Worm (Caenorhabditis elegans) whole organism, late embryonic: ENCODE results near the gene C27A2.7.

Experiments used
- C38D4.7 ChIP-seq: fragments of 200-800 bp; sonication (Bioruptor generic); optimal IDR thresholded peaks from 2 replicates; lab custom pipeline; 2018; ENCODE audit warnings: mild to moderate bottlenecking, missing genetic modification characterization, moderate library complexity, missing compliant biosample characterization
- F13H6.1 ChIP-seq: sonication (generic microtip); optimal IDR thresholded peaks from 2 replicates; lab custom pipeline; 2016; ENCODE audit warnings: missing genetic modification characterization, missing compliant biosample characterization
- T23F11.4 ChIP-seq: fragments of 200-800 bp; sonication (Bioruptor generic); optimal IDR thresholded peaks from 2 replicates; lab custom pipeline; 2018; ENCODE audit warnings: mild to moderate bottlenecking, missing genetic modification characterization, missing compliant biosample characterization
- ama-1 ChIP-seq: fragments of 150-350 bp; optimal IDR thresholded peaks from 2 replicates; lab custom pipeline; 2014
- ceh-14 ChIP-seq: sonication (generic microtip); optimal IDR thresholded peaks from 2 replicates; lab custom pipeline; 2016; ENCODE audit warnings: missing genotype, missing genetic modification characterization, missing compliant biosample characterization
- ceh-18 ChIP-seq: sonication (generic microtip); optimal IDR thresholded peaks from 2 replicates; lab custom pipeline; 2016; ENCODE audit warnings: missing genetic modification characterization, missing compliant biosample characterization
- ceh-19 ChIP-seq: fragments of 200-800 bp; sonication (Bioruptor generic); optimal IDR thresholded peaks from 2 replicates; lab custom pipeline; 2018; ENCODE audit warnings: mild to moderate bottlenecking, missing genetic modification characterization, missing compliant biosample characterization
- ceh-2 ChIP-seq: sonication (generic microtip); optimal IDR thresholded peaks from 2 replicates; lab custom pipeline; 2016; ENCODE audit warnings: missing genotype, missing genetic modification characterization, missing compliant biosample characterization
- ceh-24 ChIP-seq: sonication (generic microtip); optimal IDR thresholded peaks from 2 replicates; lab custom pipeline; 2016; ENCODE audit warnings: mild to moderate bottlenecking, missing genetic modification characterization, missing compliant biosample characterization
- ceh-31 ChIP-seq: sonication (generic microtip); optimal IDR thresholded peaks from 2 replicates; lab custom pipeline; 2016; ENCODE audit warnings: missing genetic modification characterization, missing compliant biosample characterization
- ceh-45 ChIP-seq: fragments of 200-800 bp; sonication (Bioruptor generic); IDR thresholded peaks from 2 replicates; pipeline ENCODE4 v1.3.6; 2022; ENCODE audit warnings: missing genetic modification reagents, missing genetic modification characterization, missing compliant biosample characterization
- ceh-48 ChIP-seq: sonication (generic microtip); optimal IDR thresholded peaks from 2 replicates; lab custom pipeline; 2016; ENCODE audit warnings: missing genetic modification characterization, inconsistent platforms, missing compliant biosample characterization
- ceh-9 ChIP-seq: sonication (generic microtip); optimal IDR thresholded peaks from 2 replicates; lab custom pipeline; 2016; ENCODE audit warnings: mild to moderate bottlenecking, missing genetic modification characterization, inconsistent platforms, missing compliant biosample characterization
- che-1 ChIP-seq: sonication (generic microtip); optimal IDR thresholded peaks from 2 replicates; lab custom pipeline; 2016; ENCODE audit warnings: mild to moderate bottlenecking, missing genetic modification characterization, missing compliant biosample characterization
- elt-2 ChIP-seq: sonication (generic microtip); optimal IDR thresholded peaks from 2 replicates; lab custom pipeline; 2016; ENCODE audit warnings: missing genetic modification reagents, missing genetic modification characterization, missing compliant biosample characterization
- fkh-10 ChIP-seq: fragments of 150-350 bp; optimal IDR thresholded peaks from 2 replicates; lab custom pipeline; 2014; ENCODE audit warnings: missing biosample characterization, missing genetic modification reagents, missing genetic modification characterization
- hlh-30 ChIP-seq: sonication (generic microtip); optimal IDR thresholded peaks from 2 replicates; lab custom pipeline; 2017; ENCODE audit warnings: antibody characterized with exemption, missing genetic modification characterization, missing compliant biosample characterization; ENCODE audit not compliant: insufficient read depth
- hlh-6 ChIP-seq: sonication (generic microtip); optimal IDR thresholded peaks from 2 replicates; lab custom pipeline; 2016; ENCODE audit warnings: missing genotype, missing genetic modification characterization, missing compliant biosample characterization
- hlh-8 ChIP-seq: sonication (generic microtip); optimal IDR thresholded peaks from 2 replicates; lab custom pipeline; 2016; ENCODE audit warnings: missing genotype, missing genetic modification characterization, missing compliant biosample characterization
- lin-11 ChIP-seq: fragments of 200-800 bp; sonication (Bioruptor generic); optimal IDR thresholded peaks from 2 replicates; lab custom pipeline; 2018; ENCODE audit warnings: mild to moderate bottlenecking, missing genetic modification characterization, missing compliant biosample characterization
- nfya-1 ChIP-seq: sonication (generic microtip); optimal IDR thresholded peaks from 2 replicates; lab custom pipeline; 2017; ENCODE audit warnings: missing genetic modification characterization, mild to moderate bottlenecking, missing compliant biosample characterization, antibody characterized with exemption, moderate library complexity
- nhr-11 ChIP-seq: fragments of 150-350 bp; optimal IDR thresholded peaks from 2 replicates; lab custom pipeline; 2014; ENCODE audit warnings: missing biosample characterization, missing genetic modification characterization
- odd-2 ChIP-seq: sonication (generic microtip); optimal IDR thresholded peaks from 2 replicates; lab custom pipeline; 2017; ENCODE audit warnings: antibody characterized with exemption, mild to moderate bottlenecking, missing genetic modification characterization, missing compliant biosample characterization
- pag-3 ChIP-seq: sonication (generic microtip); optimal IDR thresholded peaks from 2 replicates; lab custom pipeline; 2016; ENCODE audit warnings: missing compliant biosample characterization, missing genetic modification characterization, borderline replicate concordance
- pax-1 ChIP-seq: fragments of 150-350 bp; optimal IDR thresholded peaks from 2 replicates; lab custom pipeline; 2014; ENCODE audit warnings: missing biosample characterization, missing genetic modification characterization
- pha-4 ChIP-seq: fragments of 150-350 bp; optimal IDR thresholded peaks from 2 replicates; lab custom pipeline; 2018; ENCODE audit warnings: missing biosample characterization, missing genetic modification reagents, missing genetic modification characterization
- pros-1 ChIP-seq: fragments of 150-350 bp; optimal IDR thresholded peaks from 2 replicates; lab custom pipeline; 2014; ENCODE audit warnings: missing biosample characterization, missing genetic modification reagents, missing genetic modification characterization
- ref-2 ChIP-seq: sonication (generic microtip); optimal IDR thresholded peaks from 2 replicates; lab custom pipeline; 2016; ENCODE audit warnings: missing genetic modification characterization, missing compliant biosample characterization
- tbx-2 ChIP-seq: sonication (generic microtip); optimal IDR thresholded peaks from 2 replicates; lab custom pipeline; 2016; ENCODE audit warnings: missing genetic modification characterization, missing compliant biosample characterization
- tbx-7 ChIP-seq: sonication (generic microtip); optimal IDR thresholded peaks from 2 replicates; lab custom pipeline; 2016; ENCODE audit warnings: missing genotype, missing genetic modification characterization, missing compliant biosample characterization
- unc-3 ChIP-seq, 2 experiments: fragments of 200-800 bp in 1 of 2; sonication (Bioruptor generic) in 1 of 2; sonication (generic microtip) in 1 of 2; conservative IDR thresholded peaks in 1 of 2; optimal IDR thresholded peaks in 1 of 2; 2 replicates each; pipeline versions ENCODE4 v1.3.6 to Lab custom; 2016 to 2022; ENCODE audit warnings: missing compliant biosample characterization in 2 of 2, missing genetic modification characterization in 2 of 2, missing genetic modification reagents in 1 of 2
- unc-55 ChIP-seq: sonication (generic microtip); optimal IDR thresholded peaks from 2 replicates; lab custom pipeline; 2017; ENCODE audit warnings: missing biosample characterization, missing genetic modification reagents, missing genetic modification characterization
- zip-5 ChIP-seq: sonication (generic microtip); optimal IDR thresholded peaks from 2 replicates; lab custom pipeline; 2016; ENCODE audit warnings: missing genetic modification characterization, missing compliant biosample characterization

The C27A2.7 gene

DNA sequence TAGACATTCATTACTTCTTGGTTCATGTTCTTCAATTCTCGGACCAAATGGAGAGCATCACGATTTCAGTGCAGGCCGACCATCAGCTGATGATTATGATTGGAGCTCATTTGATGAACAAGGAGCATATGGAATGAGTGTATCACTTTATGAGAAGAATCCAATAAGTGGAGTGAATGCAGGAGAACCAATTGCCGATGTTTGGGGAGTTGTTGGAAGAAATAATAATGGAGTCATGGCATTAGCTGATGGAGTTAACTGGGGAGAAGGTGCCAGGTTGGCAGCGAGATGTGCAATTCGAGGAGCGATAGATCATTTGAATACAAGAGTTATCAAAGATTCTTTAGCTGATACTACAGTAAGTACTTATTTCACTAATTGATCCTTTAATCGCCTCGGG lies 20.4 kb downstream of the C27A2.7 start:
- no peak for TF ChIP-seq C38D4.7 (GFP tag; lab: Kevin White, UChicago)
- TF ChIP-seq ama-1 = no peak
- no peak for TF ChIP-seq hlh-6 (tag; lab: Kevin White, UChicago)
- TF ChIP-seq hlh-30 (tag; lab: Kevin White, UChicago) = no peak
- no peak for TF ChIP-seq pros-1 (tag; lab: Kevin White, UChicago)
- TF ChIP-seq ceh-31 (tag; lab: Kevin White, UChicago) = no peak
- no peak for TF ChIP-seq ceh-9 (tag; lab: Kevin White, UChicago)
- no peak for TF ChIP-seq ref-2 (tag; lab: Kevin White, UChicago)
- no peak for TF ChIP-seq odd-2 (tag; lab: Kevin White, UChicago)

- TF ChIP-seq unc-3 (GFP tag; conservative IDR thresholded peaks at IDR 0.05; lab: Robert Waterston, UW) (no peak), unc-3 (tag; optimal IDR thresholded peaks at IDR 0.05; lab: Kevin White, UChicago) (no peak), ceh-18 (tag; lab: Kevin White, UChicago) (no peak), hlh-8 (no peak), F13H6.1 (no peak), unc-55 (no peak), ceh-24 (tag; lab: Kevin White, UChicago) (no peak), ceh-45 (no peak), hlh-6 (tag; lab: Kevin White, UChicago) (no peak), tbx-2 (tag; lab: Kevin White, UChicago) (no peak), pros-1 (tag; lab: Kevin White, UChicago) (no peak), ceh-48 (no peak), che-1 (tag; lab: Kevin White, UChicago) (no peak)
Measured at ce11 chrII:5049865-5050342, 21.3 kb downstream of the C27A2.7 start, which contains the start of gene F33G12.6. TSS of gene F33G12.6 (plus strand) at chrII:5049915.

DNA sequence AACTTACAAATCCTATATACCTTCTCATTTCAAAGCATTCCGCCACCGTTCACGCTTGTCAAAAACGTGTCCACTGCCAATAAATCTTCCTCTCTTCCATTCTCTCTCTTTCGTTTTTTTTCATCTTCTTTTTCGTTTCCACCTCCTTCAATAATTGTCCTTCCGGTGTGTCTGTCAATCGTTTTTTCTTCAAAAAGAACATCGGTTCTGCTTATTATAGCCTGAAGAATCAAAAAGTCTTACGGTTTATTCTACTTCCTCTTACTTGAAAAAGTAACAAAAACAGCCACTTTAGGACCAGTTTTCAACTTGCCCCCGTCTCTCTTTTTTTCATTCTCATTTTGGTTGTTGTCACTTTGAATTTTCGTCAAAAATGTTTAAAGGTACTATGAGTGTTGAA lies 21.9 kb downstream of the C27A2.7 start:
- no peak for TF ChIP-seq pax-1 (tag; lab: Kevin White, UChicago)
- no peak for TF ChIP-seq pha-4 (tag; lab: Kevin White, UChicago)
- no peak for TF ChIP-seq pag-3 (tag; lab: Kevin White, UChicago)
- no peak for TF ChIP-seq hlh-30 (tag; lab: Kevin White, UChicago)
- TF ChIP-seq F13H6.1 = no peak
- TF ChIP-seq fkh-10 (GFP tag; lab: Kevin White, UChicago) = no peak
- no peak for TF ChIP-seq ceh-19 (GFP tag; lab: Kevin White, UChicago)
- no peak for TF ChIP-seq hlh-6 (tag; lab: Kevin White, UChicago)
- no peak for TF ChIP-seq ceh-18 (tag; lab: Kevin White, UChicago)
- TF ChIP-seq tbx-7 (tag; lab: Kevin White, UChicago) = no peak
- TF ChIP-seq zip-5 (tag; lab: Kevin White, UChicago) = no peak
- TF ChIP-seq ceh-14 (tag; lab: Kevin White, UChicago) = no peak
- TF ChIP-seq ama-1 = no peak
- no peak for TF ChIP-seq ceh-9 (tag; lab: Kevin White, UChicago)
- no peak for TF ChIP-seq che-1 (tag; lab: Kevin White, UChicago)
- TF ChIP-seq ceh-2 (tag; lab: Kevin White, UChicago) = no peak
- no peak for TF ChIP-seq lin-11

- TF ChIP-seq T23F11.4 (GFP tag; lab: Kevin White, UChicago) (no peak), ceh-31 (tag; lab: Kevin White, UChicago) (peak; percentile 18)
- TF ChIP-seq, all 69 proteins: peak for 1
Measured at ce11 chrII:5048185-5048795, 22.9 kb downstream of the C27A2.7 start.

DNA sequence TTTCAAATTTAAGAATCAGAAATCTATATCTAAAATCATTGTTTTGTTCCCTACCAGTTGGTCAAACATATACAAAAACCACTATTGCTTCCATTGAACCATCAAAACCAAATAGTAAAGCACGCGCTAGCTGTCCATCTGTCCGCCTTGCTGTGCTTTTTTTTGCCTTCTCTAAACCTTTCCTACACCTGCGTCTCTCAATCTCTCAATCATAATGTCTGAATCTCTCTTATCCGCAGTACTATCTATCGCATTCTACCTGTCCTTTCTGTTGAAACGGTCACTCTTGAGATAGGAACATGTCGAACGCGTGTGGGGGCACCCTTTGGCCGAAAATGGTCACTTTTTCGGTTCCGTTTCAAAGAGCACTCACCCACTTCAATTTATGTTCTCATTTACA lies 23.9 kb downstream of the C27A2.7 start:
- TF ChIP-seq nfya-1 (peak; percentile 24), elt-2 (peak; percentile 74), nhr-11 (tag; lab: Kevin White, UChicago) (no peak)
- TF ChIP-seq, all 69 proteins: peak for 2
